Worm (Caenorhabditis elegans) whole organism, early embryonic: ENCODE data around the gene Y119D3B.14.
A peak's percentile ranks its signal among the peaks of the same experiment; 100 is the strongest.

ENCODE experiments used
- B0310.2 ChIP-seq: sonication (generic microtip); optimal IDR thresholded peaks from 2 replicates; lab custom pipeline; 2016; ENCODE audit warnings: mild to moderate bottlenecking, missing genetic modification characterization, missing compliant biosample characterization
- F13C5.2 ChIP-seq: sonication (generic microtip); optimal IDR thresholded peaks from 2 replicates; lab custom pipeline; 2017; ENCODE audit warnings: mild to moderate bottlenecking, missing genetic modification characterization, inconsistent platforms, missing compliant biosample characterization
- aly-1 ChIP-seq: sonication (generic microtip); optimal IDR thresholded peaks from 2 replicates; lab custom pipeline; 2016; ENCODE audit warnings: missing genetic modification characterization, missing compliant biosample characterization
- ama-1 ChIP-seq: fragments of 150-350 bp; optimal IDR thresholded peaks from 2 replicates; lab custom pipeline; 2014
- ceh-13 ChIP-seq: fragments of 200-800 bp; sonication (Bioruptor generic); optimal IDR thresholded peaks from 2 replicates; lab custom pipeline; 2018; ENCODE audit warnings: mild to moderate bottlenecking, missing genetic modification characterization, missing compliant biosample characterization
- ceh-36 ChIP-seq: sonication (generic microtip); optimal IDR thresholded peaks from 2 replicates; lab custom pipeline; 2016; ENCODE audit warnings: missing genetic modification characterization, inconsistent platforms, missing compliant biosample characterization
- ets-7 ChIP-seq: sonication (generic microtip); optimal IDR thresholded peaks from 2 replicates; lab custom pipeline; 2016; ENCODE audit warnings: missing genotype, missing genetic modification characterization, missing compliant biosample characterization
- flt-1 ChIP-seq: fragments of 200-800 bp; sonication (Bioruptor generic); IDR thresholded peaks from 2 replicates; pipeline ENCODE4 v1.3.6; 2022; ENCODE audit warnings: missing genetic modification characterization, missing compliant biosample characterization
- hmbx-1 ChIP-seq: sonication (generic microtip); optimal IDR thresholded peaks from 2 replicates; lab custom pipeline; 2016; ENCODE audit warnings: mild to moderate bottlenecking, missing genetic modification characterization, missing compliant biosample characterization
- hmg-4 ChIP-seq: fragments of 200-800 bp; sonication (Bioruptor generic); optimal IDR thresholded peaks from 2 replicates; lab custom pipeline; 2018; ENCODE audit warnings: mild to moderate bottlenecking, missing genetic modification characterization, missing compliant biosample characterization
- hnd-1 ChIP-seq: sonication (generic microtip); optimal IDR thresholded peaks from 2 replicates; lab custom pipeline; 2016; ENCODE audit warnings: missing genetic modification characterization, missing compliant biosample characterization
- pes-1 ChIP-seq: fragments of 200-800 bp; sonication (Bioruptor generic); IDR thresholded peaks from 2 replicates; pipeline ENCODE4 v1.3.6; 2022; ENCODE audit warnings: missing genetic modification reagents, missing genetic modification characterization, missing compliant biosample characterization
- scrt-1 ChIP-seq: fragments of 200-800 bp; sonication (Bioruptor generic); IDR thresholded peaks from 2 replicates; pipeline ENCODE4 v1.3.6; 2022; ENCODE audit warnings: missing genetic modification characterization, missing compliant biosample characterization
- tbx-11 ChIP-seq: fragments of 200-800 bp; sonication (Bioruptor generic); IDR thresholded peaks from 2 replicates; pipeline ENCODE4 v1.3.6; 2022; ENCODE audit warnings: missing genetic modification characterization, missing compliant biosample characterization
- tbx-37 ChIP-seq: fragments of 200-800 bp; sonication (Bioruptor generic); conservative IDR thresholded peaks from 2 replicates; pipeline ENCODE4 v1.3.6; 2022; ENCODE audit warnings: missing genetic modification reagents, missing genetic modification characterization, missing compliant biosample characterization
- tra-4 ChIP-seq: sonication (generic microtip); optimal IDR thresholded peaks from 2 replicates; lab custom pipeline; 2017; ENCODE audit warnings: missing genetic modification characterization, missing compliant biosample characterization

Y119D3B.14 gene

DNA sequence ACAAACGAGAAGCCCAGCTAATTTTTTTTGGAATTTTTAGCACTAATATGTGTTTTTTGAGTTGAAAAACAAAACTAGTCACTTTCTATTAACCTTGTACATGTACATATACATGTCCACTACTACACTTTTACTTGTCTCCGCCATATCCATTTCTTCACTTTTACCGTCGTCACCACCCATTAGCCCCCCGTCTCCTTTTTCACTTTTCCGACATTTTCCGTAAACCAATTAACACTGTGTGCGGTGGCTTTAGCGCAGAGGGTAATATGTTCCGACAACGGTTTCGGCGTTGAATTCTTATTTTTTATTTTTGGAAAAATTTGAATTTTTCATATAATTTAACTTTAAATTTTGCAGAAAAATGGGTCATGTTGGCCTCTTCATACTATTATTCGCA lies 41.9 kb downstream of the Y119D3B.14 start, which contains the start of gene cdh-12:
Gene cdh-12 (plus strand): TSS at position 365 of the 400 bp plus-strand sequence.
- no peak for TF ChIP-seq ama-1 (lab: Kevin White, UChicago)
- TF ChIP-seq ets-7 (tag; lab: Kevin White, UChicago): no peak
- no peak for TF ChIP-seq aly-1
- TF ChIP-seq hmbx-1 (tag; lab: Kevin White, UChicago): no peak
- TF ChIP-seq B0310.2 (tag; lab: Kevin White, UChicago): no peak
- no peak for TF ChIP-seq tra-4 (tag; lab: Kevin White, UChicago)

DNA sequence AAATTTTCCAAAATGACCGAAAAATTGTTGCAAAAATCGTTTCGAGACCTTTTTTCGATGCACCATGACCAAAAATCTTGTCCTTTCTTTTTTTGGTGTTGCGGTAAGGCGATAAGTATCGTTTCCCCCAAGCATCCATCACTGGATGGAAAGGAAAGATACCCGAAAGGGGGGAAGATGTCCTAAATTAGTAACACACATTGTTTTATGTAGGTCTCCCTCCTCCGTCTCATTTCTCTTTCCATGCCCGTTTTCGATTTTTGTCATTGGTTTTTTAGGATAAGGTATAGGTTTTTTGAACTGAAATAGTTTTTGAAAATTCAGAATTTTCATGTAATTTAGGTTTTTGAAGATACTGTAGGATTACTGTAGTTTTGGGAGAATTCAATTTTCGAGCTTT lies 44.1 kb downstream of the Y119D3B.14 start:
- no peak for TF ChIP-seq flt-1 (GFP tag; lab: Robert Waterston, UW)
- no peak for TF ChIP-seq F13C5.2 (tag; lab: Kevin White, UChicago)
- no peak for TF ChIP-seq scrt-1 (GFP tag; lab: Robert Waterston, UW)
- TF ChIP-seq hmg-4: no peak
- no peak for TF ChIP-seq hmbx-1 (tag; lab: Kevin White, UChicago)
- TF ChIP-seq hnd-1: no peak
- TF ChIP-seq pes-1: no peak
- TF ChIP-seq tbx-37: no peak
- TF ChIP-seq ets-7 (tag; lab: Kevin White, UChicago): no peak
- TF ChIP-seq tbx-11: no peak
- TF ChIP-seq B0310.2 (tag; lab: Kevin White, UChicago): no peak
- no peak for TF ChIP-seq ceh-36
- no peak for TF ChIP-seq ama-1 (lab: Kevin White, UChicago)

DNA sequence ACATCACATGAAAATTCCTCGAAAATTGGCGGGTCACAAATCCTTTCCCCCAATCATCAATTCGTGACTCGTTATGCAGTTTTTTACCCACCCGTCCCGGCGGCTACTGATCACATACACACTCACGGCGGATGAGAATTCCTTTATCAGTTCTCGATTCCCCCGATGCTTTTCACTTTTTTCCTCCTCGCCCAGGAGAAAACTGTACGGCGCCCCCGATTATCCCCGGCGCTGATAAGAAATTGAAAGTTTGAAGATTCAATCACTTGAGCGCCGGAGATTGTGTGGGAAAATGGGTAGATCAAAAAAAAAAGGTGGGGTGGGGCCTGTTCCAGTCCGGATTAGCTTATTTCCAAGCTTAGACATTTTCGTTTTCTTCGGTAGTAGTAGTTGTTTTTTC lies 45.7 kb downstream of the Y119D3B.14 start:
- TF ChIP-seq ets-7 (tag; lab: Kevin White, UChicago): no peak

DNA sequence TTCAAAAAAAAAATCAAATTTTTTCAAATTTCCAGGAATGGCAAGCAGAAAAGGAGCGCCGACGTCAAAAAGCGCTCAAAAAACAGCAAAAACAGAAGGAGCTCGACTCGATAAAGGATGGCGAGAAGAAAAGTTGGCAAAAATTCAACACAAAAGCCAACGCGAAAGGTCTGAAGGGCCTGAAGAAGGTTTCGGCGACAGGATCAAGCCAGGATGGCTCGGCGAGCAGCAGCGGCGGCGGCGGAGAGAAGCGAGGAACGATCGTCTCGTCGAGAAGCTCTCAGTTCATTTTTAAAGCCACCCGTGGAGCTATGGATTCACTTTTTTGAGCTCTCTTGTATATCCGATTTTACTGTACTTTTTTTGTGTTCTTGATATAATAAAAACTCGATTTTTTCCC lies 48.8 kb downstream of the Y119D3B.14 start:
- TF ChIP-seq ama-1 (lab: Kevin White, UChicago) (no peak), ceh-13 (GFP tag; lab: Kevin White, UChicago) (no peak), hmbx-1 (tag; lab: Kevin White, UChicago) (no peak), tbx-11 (no peak)

ce11 chrIII:1142798-1143197 lies 50.8 kb downstream of the Y119D3B.14 start, which contains the start of gene smr-1:
Gene smr-1 (plus strand): TSS chrIII:1143172.
- TF ChIP-seq flt-1 (GFP tag; lab: Robert Waterston, UW) (0 out of 2 replicates have a peak, but pooled peaks have one; percentile 31), hmg-4 (no peak), pes-1 (peak; percentile 63; the same call in 1 of the 2 replicates), hnd-1 (peak; percentile 38), F13C5.2 (tag; lab: Kevin White, UChicago) (peak; percentile 54), ceh-13 (GFP tag; lab: Kevin White, UChicago) (no peak), tbx-11 (0 out of 2 replicates have a peak, but pooled peaks have one; percentile 7)

ce11 chrIII:1136827-1137378 lies 56.7 kb downstream of the Y119D3B.14 start:
- TF ChIP-seq hmg-4 (peak; percentile 5), F13C5.2 (tag; lab: Kevin White, UChicago) (no peak)

DNA sequence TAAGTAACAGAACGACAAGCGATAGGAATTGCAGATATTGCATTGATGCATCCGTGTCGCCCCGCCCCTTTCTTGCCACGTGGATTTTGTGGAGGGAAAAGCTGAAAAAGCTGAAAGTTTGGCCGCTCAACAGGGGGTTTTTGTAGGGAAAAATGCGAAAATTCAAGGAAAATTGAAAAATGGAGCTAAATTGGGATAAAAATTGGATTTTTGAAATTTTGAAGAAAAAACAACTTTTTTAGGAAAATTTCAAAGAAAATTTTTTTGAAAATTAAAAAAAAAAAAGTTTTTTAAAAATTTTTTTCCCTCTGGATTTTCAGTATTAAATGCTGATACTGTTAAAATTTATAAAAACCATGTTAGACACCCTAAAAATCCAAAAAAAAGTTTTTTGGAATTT lies 57.7 kb downstream of the Y119D3B.14 start, which contains the start of gene lgc-46:
Gene lgc-46 (minus strand): TSS at position 101 of the 400 bp plus-strand sequence.
- TF ChIP-seq hmg-4: no peak
- no peak for TF ChIP-seq ama-1 (lab: Kevin White, UChicago)
- TF ChIP-seq tra-4 (tag; lab: Kevin White, UChicago): no peak
- no peak for TF ChIP-seq tbx-11
- TF ChIP-seq F13C5.2 (tag; lab: Kevin White, UChicago): no peak
- no peak for TF ChIP-seq hnd-1
- no peak for TF ChIP-seq tbx-37
- no peak for TF ChIP-seq hmbx-1 (tag; lab: Kevin White, UChicago)
